Fruit fly (Drosophila melanogaster): ENCODE measurements around the gene Mco1.

DNA sequence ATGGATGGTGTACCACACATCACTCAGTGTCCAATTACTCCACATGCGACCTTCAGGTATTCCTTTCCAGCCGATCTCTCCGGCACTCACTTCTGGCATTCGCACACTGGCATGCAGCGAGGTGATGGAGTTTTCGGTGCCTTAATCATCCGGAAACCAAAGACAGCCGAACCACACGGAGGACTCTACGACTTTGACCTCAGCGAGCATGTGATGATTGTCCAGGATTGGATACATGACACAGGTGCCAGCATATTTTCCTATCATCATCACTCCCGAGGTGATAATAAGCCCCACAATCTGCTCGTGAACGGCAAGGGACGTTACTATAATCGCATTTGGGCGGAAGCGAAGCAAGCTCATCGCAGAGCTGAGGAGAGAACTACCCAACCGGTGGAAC is 7.8 kb downstream of the Mco1 start:
- no peak for TF ChIP-seq CG3919 (GFP tag; optimal IDR thresholded peaks at IDR 0.05)
- no peak for TF ChIP-seq Eip75B (GFP tag; optimal IDR thresholded peaks at IDR 0.05)
- TF ChIP-seq net (GFP tag; optimal IDR thresholded peaks at IDR 0.05) = no peak
- no peak for TF ChIP-seq dsx (GFP tag; optimal IDR thresholded peaks at IDR 0.05; ENCODE audit: poor library complexity, severe bottlenecking)
- TF ChIP-seq dac (GFP tag; optimal IDR thresholded peaks at IDR 0.05) = no peak
- no peak for TF ChIP-seq Sox14 (GFP tag; optimal IDR thresholded peaks at IDR 0.05)
